Fruit fly (Drosophila melanogaster): ENCODE results near the gene daed.

DNA sequence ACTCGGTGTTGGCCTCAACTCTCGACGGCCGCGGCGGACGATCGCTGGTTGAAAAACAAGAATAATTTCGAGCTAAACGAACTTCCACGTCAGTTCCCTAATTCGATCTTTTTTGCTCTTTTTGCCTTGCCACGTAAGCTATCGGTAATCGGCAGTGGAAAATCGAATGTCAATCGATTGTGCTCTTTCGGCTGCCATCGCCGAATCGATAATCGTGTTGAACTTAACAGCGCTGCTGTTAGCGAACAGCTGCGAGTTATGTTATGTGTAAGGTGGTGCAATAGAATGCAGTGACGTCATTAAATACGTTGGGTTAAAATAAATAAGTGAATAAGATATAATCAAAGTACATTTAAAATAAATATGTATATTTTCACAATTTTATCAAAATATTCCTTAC lies 20.6 kb upstream of the daed start, which contains the start of gene Sec24CD:
- TF ChIP-seq usp (GFP tag; optimal IDR thresholded peaks at IDR 0.05) (no peak), CG2712 (tag; optimal IDR thresholded peaks at IDR 0.05) (no peak), NC2β (GFP tag; optimal IDR thresholded peaks at IDR 0.05) (no peak), TFAM (GFP tag; optimal IDR thresholded peaks at IDR 0.05) (no peak), Antp (GFP tag; optimal IDR thresholded peaks at IDR 0.05) (no peak), CG12071 (GFP tag; optimal IDR thresholded peaks at IDR 0.05) (no peak), sqz (GFP tag; optimal IDR thresholded peaks at IDR 0.05) (no peak), dimm (GFP tag; IDR thresholded peaks at IDR 0.05) (no peak), CG11695 (GFP tag; IDR thresholded peaks at IDR 0.05) (0 out of 3 replicates have a peak, but pooled peaks have one; percentile 14), Lpt (GFP tag; optimal IDR thresholded peaks at IDR 0.05) (no peak), CG7372 (GFP tag; IDR thresholded peaks at IDR 0.05) (no peak)
